Worm (Caenorhabditis elegans) whole organism, young adult: ENCODE data around the gene C04H5.1.
A peak's percentile ranks its signal among the peaks of the same experiment; 100 is the strongest.

Source experiments
- hlh-12 ChIP-seq: sonication (generic microtip); optimal IDR thresholded peaks from 2 replicates; lab custom pipeline; 2016; ENCODE audit warnings: missing genetic modification characterization, missing compliant biosample characterization
- rec-8 ChIP-seq, 2 experiments: sonication (generic microtip); optimal IDR thresholded peaks; 2 replicates each; lab custom pipeline; 2016; ENCODE audit warnings: mild to moderate bottlenecking in 2 of 2, missing genetic modification characterization in 2 of 2, missing genetic modification reagents in 2 of 2, missing genotype in 2 of 2, missing biosample characterization in 1 of 2, missing compliant biosample characterization in 1 of 2, moderate library complexity in 1 of 2
- repo-1 ChIP-seq: sonication (generic microtip); optimal IDR thresholded peaks from 2 replicates; lab custom pipeline; 2017; ENCODE audit warnings: mild to moderate bottlenecking, missing genetic modification characterization, missing compliant biosample characterization

DNA sequence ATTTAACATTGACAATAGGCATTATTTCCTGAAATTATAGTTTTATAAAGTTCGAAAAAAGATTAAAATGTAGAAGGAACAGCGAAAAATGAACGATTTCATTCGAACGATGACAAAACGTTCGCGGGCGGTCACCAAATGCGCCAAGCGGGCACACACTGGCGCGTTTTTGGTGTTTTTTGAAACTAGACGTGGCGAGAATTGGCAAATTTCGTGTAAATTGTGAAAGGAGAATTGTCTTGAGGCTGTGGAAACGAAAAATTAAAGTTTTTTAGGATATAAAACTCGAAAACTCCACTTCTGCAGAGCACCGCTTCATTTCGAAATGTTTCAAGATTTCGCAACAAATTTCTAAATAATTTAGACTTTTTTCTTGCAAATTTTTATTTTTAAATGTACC is 45.4 kb upstream of the C04H5.1 start, which contains the start of gene usp-14:
- TF ChIP-seq hlh-12 (no peak), rec-8 (tag; optimal IDR thresholded peaks at IDR 0.05; lab: Kevin White, UChicago) (no peak), repo-1 (tag; lab: Kevin White, UChicago) (peak; percentile 33)
